Worm (Caenorhabditis elegans): ENCODE data around the gene T26A5.2.

- no peak for TF ChIP-seq him-1 (tag; optimal IDR thresholded peaks at IDR 0.05)
- TF ChIP-seq W03F9.2 (tag; optimal IDR thresholded peaks at IDR 0.05) = no peak
- no peak for TF ChIP-seq dao-5 (tag; optimal IDR thresholded peaks at IDR 0.05)
These were observed 19.6 kb upstream of the T26A5.2 start for ce11 chrIII:6447521-6447920.
